Fruit fly (Drosophila melanogaster) whole organism, embryonic: ENCODE data around the gene Hmt4-20.
A peak's percentile ranks its signal among the peaks of the same experiment; 100 is the strongest.

Experiments used
- Ada2b ChIP-seq: fragments of 200-800 bp; sonication (Bioruptor generic); IDR thresholded peaks from 2 replicates; pipeline ENCODE4 v1.3.6; 2022; ENCODE audit warnings: missing biosample characterization, missing genetic modification characterization
- Bdp1 ChIP-seq: fragments of 200-800 bp; sonication (Bioruptor generic); optimal IDR thresholded peaks from 3 replicates; lab custom pipeline; 2016; ENCODE audit warnings: missing biosample characterization, missing genetic modification characterization
- C15 ChIP-seq: fragments of 200-800 bp; sonication (Bioruptor generic); IDR thresholded peaks from 3 replicates; pipeline ENCODE4 v1.3.6; 2022; ENCODE audit warnings: missing biosample characterization, missing genetic modification characterization
- CG10267 ChIP-seq: fragments of 200-800 bp; sonication (Bioruptor generic); optimal IDR thresholded peaks from 2 replicates; lab custom pipeline; 2018; ENCODE audit warnings: missing biosample characterization, mild to moderate bottlenecking, missing genetic modification characterization, moderate library complexity
- CG10979 ChIP-seq: fragments of 200-800 bp; sonication (Bioruptor generic); optimal IDR thresholded peaks from 2 replicates; lab custom pipeline; 2018; ENCODE audit warnings: missing biosample characterization, mild to moderate bottlenecking, missing genetic modification characterization, moderate library complexity
- CG11093 ChIP-seq: fragments of 200-800 bp; sonication (Bioruptor generic); IDR thresholded peaks from 3 replicates; pipeline ENCODE4 v1.3.6; 2022; ENCODE audit warnings: missing biosample characterization, missing genetic modification characterization
- CG14860 ChIP-seq: fragments of 200-800 bp; sonication (Bioruptor generic); IDR thresholded peaks from 3 replicates; pipeline ENCODE4 v1.3.6; 2022; ENCODE audit warnings: missing biosample characterization, missing genetic modification characterization; ENCODE audit not compliant: partially characterized antibody
- CG17328 ChIP-seq: fragments of 200-800 bp; sonication (Bioruptor generic); IDR thresholded peaks from 2 replicates; pipeline ENCODE4 v1.3.6; 2022; ENCODE audit warnings: missing biosample characterization, missing genetic modification characterization
- CG17568 ChIP-seq: fragments of 200-800 bp; sonication (Bioruptor generic); optimal IDR thresholded peaks from 2 replicates; lab custom pipeline; 2018; ENCODE audit warnings: missing biosample characterization, mild to moderate bottlenecking, missing genetic modification characterization, moderate library complexity
- CG17612 ChIP-seq: fragments of 200-800 bp; sonication (Bioruptor generic); IDR thresholded peaks from 2 replicates; pipeline ENCODE4 v1.3.6; 2022; ENCODE audit warnings: missing biosample characterization, missing genetic modification characterization
- CG17912 ChIP-seq: fragments of 200-800 bp; sonication (Bioruptor generic); optimal IDR thresholded peaks from 2 replicates; lab custom pipeline; 2018; ENCODE audit warnings: missing biosample characterization, mild to moderate bottlenecking, missing genetic modification characterization
- CG30020 ChIP-seq: fragments of 200-800 bp; optimal IDR thresholded peaks from 2 replicates; lab custom pipeline; 2019; ENCODE audit warnings: missing biosample characterization, mild to moderate bottlenecking, missing genetic modification characterization, moderate library complexity
- CG5953 ChIP-seq: fragments of 200-800 bp; sonication (Bioruptor generic); IDR thresholded peaks from 2 replicates; pipeline ENCODE4 v1.3.6; 2022; ENCODE audit warnings: missing biosample characterization, missing genetic modification characterization
- CG7963 ChIP-seq: fragments of 200-800 bp; sonication (Bioruptor generic); IDR thresholded peaks from 3 replicates; pipeline ENCODE4 v1.3.6; 2022; ENCODE audit warnings: missing biosample characterization, missing genetic modification characterization; ENCODE audit not compliant: partially characterized antibody
- Deaf1 ChIP-seq: fragments of 200-800 bp; optimal IDR thresholded peaks from 3 replicates; lab custom pipeline; 2019; ENCODE audit warnings: missing biosample characterization, mild to moderate bottlenecking, missing genetic modification characterization, moderate library complexity
- Eip74EF ChIP-seq, 2 experiments: fragments of 200-800 bp in 1 of 2; fragments of >200 bp in 1 of 2; sonication (Bioruptor generic) in 1 of 2; optimal IDR thresholded peaks; 2 replicates each; lab custom pipeline; 2017 to 2019; ENCODE audit warnings: missing biosample characterization in 2 of 2, missing genetic modification characterization in 2 of 2, mild to moderate bottlenecking in 1 of 2, moderate library complexity in 1 of 2
- Jarid2 ChIP-seq: fragments of 200-800 bp; sonication (Bioruptor generic); optimal IDR thresholded peaks from 3 replicates; lab custom pipeline; 2017; ENCODE audit warnings: mild to moderate bottlenecking, missing biosample characterization, missing genetic modification reagents, missing genetic modification characterization
- MBD-R2 ChIP-seq: fragments of 200-800 bp; sonication (Bioruptor generic); IDR thresholded peaks from 2 replicates; pipeline ENCODE4 v1.3.6; 2022; ENCODE audit warnings: missing biosample characterization, missing genetic modification characterization
- MTF-1 ChIP-seq: fragments of 200-800 bp; sonication (Bioruptor generic); optimal IDR thresholded peaks from 2 replicates; lab custom pipeline; 2018; ENCODE audit warnings: missing biosample characterization, mild to moderate bottlenecking, missing genetic modification characterization, borderline replicate concordance
- Med ChIP-seq: fragments of 200-800 bp; sonication (Bioruptor generic); peaks from one replicate; lab custom pipeline; 2016; ENCODE audit warnings: missing biosample characterization, missing genetic modification characterization, mild to moderate bottlenecking, inconsistent platforms, moderate library complexity
- NC2α ChIP-seq: fragments of 200-800 bp; sonication (Bioruptor generic); optimal IDR thresholded peaks from 2 replicates; lab custom pipeline; 2016; ENCODE audit warnings: missing biosample characterization, missing genetic modification characterization
- Nf-YA ChIP-seq: fragments of 200-800 bp; sonication (Bioruptor generic); IDR thresholded peaks from 2 replicates; pipeline ENCODE4 v1.3.6; 2022; ENCODE audit warnings: missing biosample characterization, missing genetic modification characterization
- PHDP ChIP-seq: fragments of 200-800 bp; sonication (Bioruptor generic); optimal IDR thresholded peaks from 3 replicates; lab custom pipeline; 2018; ENCODE audit warnings: missing biosample characterization, mild to moderate bottlenecking, missing genetic modification characterization, moderate library complexity
- Rx ChIP-seq: fragments of 200-800 bp; sonication (Bioruptor generic); IDR thresholded peaks from 2 replicates; pipeline ENCODE4 v1.3.6; 2022; ENCODE audit warnings: missing biosample characterization, missing genetic modification characterization
- Usf ChIP-seq: fragments of 200-800 bp; sonication (Bioruptor generic); optimal IDR thresholded peaks from 2 replicates; lab custom pipeline; 2017; ENCODE audit warnings: missing genotype, missing biosample characterization, missing genetic modification characterization
- cg ChIP-seq: fragments of 200-800 bp; sonication (Bioruptor generic); optimal IDR thresholded peaks from 3 replicates; lab custom pipeline; 2019; ENCODE audit warnings: missing biosample characterization, mild to moderate bottlenecking, missing genetic modification characterization, moderate library complexity
- crol ChIP-seq: fragments of 200-800 bp; sonication (Bioruptor generic); IDR thresholded peaks from 2 replicates; pipeline ENCODE4 v1.3.6; 2022; ENCODE audit warnings: missing biosample characterization, missing genetic modification characterization
- exex ChIP-seq: fragments of 200-800 bp; sonication (Bioruptor generic); optimal IDR thresholded peaks from 4 replicates; lab custom pipeline; 2018; ENCODE audit warnings: missing biosample characterization, mild to moderate bottlenecking, missing genetic modification characterization, moderate library complexity
- grau ChIP-seq: fragments of 200-800 bp; optimal IDR thresholded peaks from 3 replicates; lab custom pipeline; 2019; ENCODE audit warnings: missing biosample characterization, mild to moderate bottlenecking, missing genetic modification characterization, moderate library complexity
- hkb ChIP-seq, 2 experiments: fragments of 200-800 bp in 1 of 2; fragments of >200 bp in 1 of 2; sonication (Bioruptor generic) in 1 of 2; IDR thresholded peaks in 1 of 2; optimal IDR thresholded peaks in 1 of 2; 2 replicates each; pipeline versions ENCODE4 v1.3.6 to Lab custom; 2017 to 2022; ENCODE audit warnings: missing biosample characterization in 1 of 2, missing genetic modification characterization in 1 of 2
- lab ChIP-seq: fragments of 200-800 bp; sonication (Bioruptor generic); optimal IDR thresholded peaks from 3 replicates; lab custom pipeline; 2017; ENCODE audit warnings: missing biosample characterization, missing genetic modification characterization, mild to moderate bottlenecking, moderate library complexity, missing genetic modification reagents
- mirr ChIP-seq: fragments of 200-800 bp; sonication (Bioruptor generic); optimal IDR thresholded peaks from 3 replicates; lab custom pipeline; 2018; ENCODE audit warnings: missing biosample characterization, mild to moderate bottlenecking, missing genetic modification characterization
- mld ChIP-seq: fragments of 200-800 bp; sonication (Bioruptor generic); IDR thresholded peaks from 3 replicates; pipeline ENCODE4 v1.3.6; 2022; ENCODE audit warnings: missing biosample characterization, missing genetic modification characterization; ENCODE audit not compliant: partially characterized antibody
- nom ChIP-seq: fragments of 200-800 bp; sonication (Bioruptor generic); optimal IDR thresholded peaks from 2 replicates; lab custom pipeline; 2017; ENCODE audit warnings: missing biosample characterization, missing genetic modification characterization, mild to moderate bottlenecking, moderate library complexity, missing genetic modification reagents
- odd ChIP-seq: fragments of 200-800 bp; sonication (Bioruptor generic); optimal IDR thresholded peaks from 2 replicates; lab custom pipeline; 2017; ENCODE audit warnings: missing biosample characterization, mild to moderate bottlenecking, missing genetic modification characterization
- onecut ChIP-seq: fragments of 200-800 bp; sonication (Bioruptor generic); IDR thresholded peaks from 2 replicates; pipeline ENCODE4 v1.3.6; 2022; ENCODE audit warnings: missing biosample characterization, missing genetic modification characterization
- otp ChIP-seq: fragments of 200-800 bp; sonication (Bioruptor generic); IDR thresholded peaks from 3 replicates; pipeline ENCODE4, ENCODE4 v1.3.6; 2022; ENCODE audit warnings: missing biosample characterization, missing genetic modification characterization
- ro ChIP-seq: fragments of 200-800 bp; sonication (Bioruptor generic); IDR thresholded peaks from 2 replicates; pipeline ENCODE4 v1.3.6; 2022; ENCODE audit warnings: missing biosample characterization, missing genetic modification characterization
- sc ChIP-seq, 3 experiments: fragments of >200 bp in 2 of 3; fragments of 200-800 bp in 1 of 3; sonication (Bioruptor generic) in 1 of 3; optimal IDR thresholded peaks; 2 replicates in 2 of 3; 3 replicates in 1 of 3; lab custom pipeline; 2017; ENCODE audit warnings: mild to moderate bottlenecking in 1 of 3, missing biosample characterization in 1 of 3, missing genetic modification characterization in 1 of 3, missing genetic modification reagents in 1 of 3
- scrt ChIP-seq: fragments of 200-800 bp; sonication (Bioruptor generic); optimal IDR thresholded peaks from 2 replicates; lab custom pipeline; 2018; ENCODE audit warnings: missing biosample characterization, mild to moderate bottlenecking, missing genetic modification characterization, moderate library complexity
- sens-2 ChIP-seq: fragments of 200-800 bp; sonication (Bioruptor generic); IDR thresholded peaks from 2 replicates; pipeline ENCODE4 v1.3.6; 2022; ENCODE audit warnings: missing biosample characterization, missing genetic modification characterization
- shn ChIP-seq: fragments of 200-800 bp; sonication (Bioruptor generic); optimal IDR thresholded peaks from 3 replicates; lab custom pipeline; 2016; ENCODE audit warnings: missing biosample characterization, missing genetic modification characterization
- so ChIP-seq: fragments of 200-800 bp; sonication (Bioruptor generic); IDR thresholded peaks from 3 replicates; pipeline ENCODE4 v1.3.6; 2022; ENCODE audit warnings: missing biosample characterization, missing genetic modification characterization
- tll ChIP-seq, 2 experiments: fragments of 200-800 bp in 1 of 2; fragments of >200 bp in 1 of 2; sonication (Bioruptor generic) in 1 of 2; optimal IDR thresholded peaks; 2 replicates each; lab custom pipeline; 2017 to 2019; ENCODE audit warnings: missing biosample characterization in 2 of 2, missing genetic modification characterization in 2 of 2, mild to moderate bottlenecking in 1 of 2, moderate library complexity in 1 of 2
- tx ChIP-seq: fragments of 200-800 bp; sonication (Bioruptor generic); optimal IDR thresholded peaks from 2 replicates; lab custom pipeline; 2016; ENCODE audit warnings: missing biosample characterization, missing genetic modification characterization
- z ChIP-seq: fragments of 200-800 bp; sonication (Bioruptor generic); IDR thresholded peaks from 3 replicates; pipeline ENCODE4 v1.3.6; 2022; ENCODE audit warnings: missing biosample characterization, missing genetic modification characterization
- zen2 ChIP-seq: fragments of 200-800 bp; sonication (Bioruptor generic); IDR thresholded peaks from 3 replicates; pipeline ENCODE4 v1.3.6; 2022; ENCODE audit warnings: missing biosample characterization, missing genetic modification characterization; ENCODE audit not compliant: partially characterized antibody

Gene Hmt4-20

DNA sequence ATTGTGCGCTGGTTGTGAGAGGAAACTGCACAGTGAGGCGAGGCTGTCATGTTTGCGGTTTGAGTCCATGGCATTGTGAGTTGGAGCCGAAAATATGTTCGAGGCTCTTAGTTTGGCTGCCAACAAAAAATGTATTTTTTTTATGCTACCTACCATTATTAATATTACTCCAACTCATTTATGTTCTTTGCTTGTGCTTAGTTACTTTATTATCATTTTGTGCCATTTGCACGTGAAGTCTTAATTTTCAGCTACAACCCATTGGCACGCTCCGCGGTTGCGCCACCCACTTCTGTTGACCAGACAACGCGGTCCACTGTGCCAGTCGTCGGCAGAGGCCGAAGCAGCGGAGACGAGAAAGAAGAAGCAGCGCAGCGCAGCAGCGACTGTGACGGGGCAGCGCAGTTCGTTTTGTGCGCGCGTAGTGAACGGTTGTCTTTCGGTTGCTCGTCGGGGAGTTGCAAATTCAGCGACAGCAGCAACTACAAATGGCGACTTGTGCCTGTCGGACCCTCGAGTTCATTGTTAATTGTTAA, 30.7 kb upstream of the Hmt4-20 start, which contains the start of gene sdk (continued):
- TF ChIP-seq shn = peak; percentile 96
- peak; percentile 87 for TF ChIP-seq CG17568 (GFP tag; lab: Kevin White, UChicago)
- 0 out of 2 replicates have a peak, but pooled peaks have one; percentile 20 for TF ChIP-seq crol (GFP tag; lab: Robert Waterston, UW)
- peak; percentile 88 for TF ChIP-seq hkb (optimal IDR thresholded peaks at IDR 0.05; lab: Kevin White, UChicago)
- peak; percentile 91 for TF ChIP-seq hkb (GFP tag; IDR thresholded peaks at IDR 0.05; lab: Robert Waterston, UW)
- peak; percentile 99 for TF ChIP-seq Med (GFP tag; lab: Kevin White, UChicago)
- TF ChIP-seq exex (tag; lab: Kevin White, UChicago) = peak; percentile 39
- peak; percentile 79 for TF ChIP-seq onecut (GFP tag; lab: Robert Waterston, UW)
- TF ChIP-seq mirr = peak; percentile 79
- peak; percentile 8 for TF ChIP-seq MTF-1 (GFP tag; lab: Kevin White, UChicago)
- peak; percentile 59 for TF ChIP-seq sens-2
- TF ChIP-seq CG5953 (GFP tag; lab: Robert Waterston, UW) = peak; percentile 86
- peak; percentile 93 for TF ChIP-seq odd (GFP tag; lab: Kevin White, UChicago)
- peak; percentile 51 for TF ChIP-seq CG17912 (GFP tag; lab: Kevin White, UChicago)
- TF ChIP-seq lab = peak; percentile 94
- TF ChIP-seq CG14860 = peak; percentile 79
- TF ChIP-seq CG17612 (GFP tag; lab: Robert Waterston, UW) = peak; percentile 50; the same call in 1 of the 2 replicates
- TF ChIP-seq ro (GFP tag; lab: Robert Waterston, UW) = peak; percentile 71; the same call in 1 of the 2 replicates
- peak; percentile 87 for TF ChIP-seq Deaf1 (tag; lab: Kevin White, UChicago)
- peak; percentile 92 for TF ChIP-seq Jarid2 (GFP tag; lab: Kevin White, UChicago)
- peak; percentile 86 for TF ChIP-seq CG11093 (GFP tag; lab: Robert Waterston, UW)
- peak; percentile 48 for TF ChIP-seq Rx
- peak; percentile 83 for TF ChIP-seq Usf (GFP tag; lab: Kevin White, UChicago)
- peak; percentile 98 for TF ChIP-seq z (GFP tag; lab: Robert Waterston, UW)
- peak; percentile 82 for TF ChIP-seq scrt (GFP tag; lab: Kevin White, UChicago)
- peak; percentile 81 for TF ChIP-seq otp (GFP tag; lab: Robert Waterston, UW)
- TF ChIP-seq zen2 (GFP tag; lab: Robert Waterston, UW) = peak; percentile 43; the same call in 1 of the 3 replicates
- TF ChIP-seq NC2α (GFP tag; lab: Kevin White, UChicago) = peak; percentile 80
- TF ChIP-seq Nf-YA (GFP tag; lab: Robert Waterston, UW) = peak; percentile 60
- peak; percentile 92 for TF ChIP-seq PHDP (tag; lab: Kevin White, UChicago)
- peak; percentile 86 for TF ChIP-seq CG10267
- peak; percentile 84 for TF ChIP-seq tx (GFP tag; lab: Kevin White, UChicago)
- no peak for TF ChIP-seq sc (optimal IDR thresholded peaks at IDR 0.05; lab: Kevin White, UChicago)
- peak; percentile 86 for TF ChIP-seq sc (GFP tag; optimal IDR thresholded peaks at IDR 0.05; lab: Kevin White, UChicago)
- TF ChIP-seq CG17328 (GFP tag; lab: Robert Waterston, UW) = peak; percentile 85
- 0 out of 3 replicates have a peak, but pooled peaks have one; percentile 27 for TF ChIP-seq C15 (GFP tag; lab: Robert Waterston, UW)
- peak; percentile 53; the same call in 2 of the 3 replicates for TF ChIP-seq CG7963 (GFP tag; lab: Robert Waterston, UW)
- TF ChIP-seq Eip74EF (GFP tag; optimal IDR thresholded peaks at IDR 0.05; lab: Kevin White, UChicago) = peak in 1 of 2 experiments; percentile 92
- TF ChIP-seq tll (GFP tag; optimal IDR thresholded peaks at IDR 0.05; lab: Kevin White, UChicago) = peak in 1 of 2 experiments; percentile 54
- no peak for TF ChIP-seq cg (GFP tag; lab: Kevin White, UChicago)
- peak; percentile 83 for TF ChIP-seq nom (GFP tag; lab: Kevin White, UChicago)
- peak; percentile 66 for TF ChIP-seq CG30020 (tag; lab: Kevin White, UChicago)
- TF ChIP-seq Bdp1 (GFP tag; lab: Kevin White, UChicago) = peak; percentile 88
- peak; percentile 76 for TF ChIP-seq Ada2b (GFP tag; lab: Robert Waterston, UW)
- peak; percentile 91 for TF ChIP-seq so (GFP tag; lab: Robert Waterston, UW)
- TF ChIP-seq grau (tag; lab: Kevin White, UChicago) = peak; percentile 91
- TF ChIP-seq mld (GFP tag; lab: Robert Waterston, UW) = no peak
- peak; percentile 63 for TF ChIP-seq MBD-R2 (GFP tag; lab: Robert Waterston, UW)
- TF ChIP-seq CG10979 (tag; lab: Kevin White, UChicago) = peak; percentile 93
